Fruit fly (Drosophila melanogaster): ENCODE data around the gene CG31800.

DNA sequence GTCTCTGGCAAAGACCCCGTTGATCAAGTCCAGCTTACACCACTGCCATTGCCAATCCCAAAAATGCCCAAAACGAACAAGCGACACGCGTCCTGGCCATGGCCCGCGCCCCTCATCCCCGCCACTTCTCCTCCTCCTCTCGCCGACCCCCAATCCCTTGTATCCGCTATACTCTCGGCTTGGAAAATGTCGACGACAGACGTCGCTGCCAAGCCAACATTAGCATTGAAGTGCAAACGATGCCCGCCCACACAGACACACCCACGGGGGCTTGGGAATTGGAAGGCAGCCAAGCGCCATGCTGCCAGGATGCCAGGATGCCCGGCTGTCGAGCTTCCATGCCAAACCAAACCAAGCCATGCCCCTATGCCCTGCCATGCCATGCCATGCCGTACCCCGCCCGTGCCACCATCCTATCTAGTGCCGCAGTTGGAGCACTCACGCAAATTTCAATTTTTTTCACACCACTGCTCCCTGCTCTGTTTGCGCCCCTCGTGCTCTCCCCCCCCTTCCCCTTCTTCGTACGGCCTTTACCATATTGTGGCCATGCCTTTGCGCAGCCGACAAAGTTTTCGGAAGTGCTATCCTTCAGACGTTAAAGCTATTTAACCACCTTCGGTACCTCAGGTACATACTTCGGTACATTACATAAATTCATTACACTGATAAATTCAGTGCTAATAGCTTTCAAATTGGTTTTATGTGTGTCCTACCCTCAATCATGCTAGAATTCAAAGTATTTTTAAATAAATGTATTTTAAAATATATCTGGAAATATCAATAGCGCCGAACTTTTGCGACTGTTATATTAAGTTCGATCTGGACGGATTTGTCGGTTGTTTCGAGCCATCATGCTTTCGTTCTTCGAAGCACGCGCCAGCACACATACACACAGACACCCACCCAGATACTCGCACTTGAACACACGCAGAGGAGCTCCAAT is 12.8 kb downstream of the CG31800 start:
- peak; percentile 73 for TF ChIP-seq br (GFP tag; optimal IDR thresholded peaks at IDR 0.05)
- TF ChIP-seq dmrt93B (GFP tag; optimal IDR thresholded peaks at IDR 0.05) = peak; percentile 75
- TF ChIP-seq rgr (GFP tag; optimal IDR thresholded peaks at IDR 0.05) = peak; percentile 76
- peak; percentile 16 for TF ChIP-seq brk (GFP tag; optimal IDR thresholded peaks at IDR 0.05)
- TF ChIP-seq lola (GFP tag; optimal IDR thresholded peaks at IDR 0.05) = no peak
- TF ChIP-seq tai (GFP tag; optimal IDR thresholded peaks at IDR 0.05) = no peak
- no peak for TF ChIP-seq Mio (GFP tag; optimal IDR thresholded peaks at IDR 0.05)
- TF ChIP-seq jim (GFP tag; optimal IDR thresholded peaks at IDR 0.05) = no peak
- TF ChIP-seq dsf (GFP tag; optimal IDR thresholded peaks at IDR 0.05; ENCODE audit: borderline replicate concordance) = no peak
- TF ChIP-seq woc (GFP tag; optimal IDR thresholded peaks at IDR 0.05) = peak; percentile 64
- no peak for TF ChIP-seq Jra (GFP tag; optimal IDR thresholded peaks at IDR 0.05)
- TF ChIP-seq CG32264 (GFP tag; optimal IDR thresholded peaks at IDR 0.05) = peak; percentile 14
- TF ChIP-seq CrebA (GFP tag; optimal IDR thresholded peaks at IDR 0.05; ENCODE audit: borderline replicate concordance) = peak; percentile 47

Measured in whole organism, wandering third instar larva.